Fruit fly (Drosophila melanogaster) whole organism, embryonic: ENCODE data around the gene nonC.

Experiments used
- Adf1 ChIP-seq: fragments of 200-800 bp; sonication (Bioruptor generic); IDR thresholded peaks from 2 replicates; pipeline ENCODE4 v1.3.6; 2022; ENCODE audit warnings: missing biosample characterization, missing genetic modification characterization
- Bgb ChIP-seq: fragments of 200-800 bp; sonication (Bioruptor generic); IDR thresholded peaks from 2 replicates; pipeline ENCODE4 v1.3.6; 2022; ENCODE audit warnings: missing biosample characterization, missing genetic modification characterization; ENCODE audit not compliant: partially characterized antibody
- C15 ChIP-seq: fragments of 200-800 bp; sonication (Bioruptor generic); IDR thresholded peaks from 3 replicates; pipeline ENCODE4 v1.3.6; 2022; ENCODE audit warnings: missing biosample characterization, missing genetic modification characterization
- CG1024 ChIP-seq: fragments of 200-800 bp; sonication (Bioruptor generic); IDR thresholded peaks from 2 replicates; pipeline ENCODE4 v1.3.6; 2022; ENCODE audit warnings: missing biosample characterization, missing genetic modification characterization
- CG10979 ChIP-seq: fragments of 200-800 bp; sonication (Bioruptor generic); optimal IDR thresholded peaks from 2 replicates; lab custom pipeline; 2018; ENCODE audit warnings: missing biosample characterization, mild to moderate bottlenecking, missing genetic modification characterization, moderate library complexity
- CG11398 ChIP-seq: fragments of 200-800 bp; sonication (Bioruptor generic); optimal IDR thresholded peaks from 2 replicates; lab custom pipeline; 2016; ENCODE audit warnings: missing biosample characterization, missing genetic modification characterization
- CG12155 ChIP-seq: fragments of 200-800 bp; sonication (Bioruptor generic); optimal IDR thresholded peaks from 3 replicates; lab custom pipeline; 2016; ENCODE audit warnings: missing biosample characterization, missing genetic modification characterization
- CG14014 ChIP-seq: fragments of 200-800 bp; sonication (Bioruptor generic); IDR thresholded peaks from 2 replicates; pipeline ENCODE4 v1.3.6; 2022; ENCODE audit warnings: missing biosample characterization, missing genetic modification characterization
- CG15011 ChIP-seq: fragments of 200-800 bp; sonication (Bioruptor generic); optimal IDR thresholded peaks from 3 replicates; lab custom pipeline; 2018; ENCODE audit warnings: missing biosample characterization, mild to moderate bottlenecking, missing genetic modification characterization
- CG1529 ChIP-seq: fragments of 200-800 bp; sonication (Bioruptor generic); optimal IDR thresholded peaks from 3 replicates; lab custom pipeline; 2018; ENCODE audit warnings: missing biosample characterization, missing genetic modification characterization
- CG1602 ChIP-seq: fragments of 200-800 bp; sonication (Bioruptor generic); optimal IDR thresholded peaks from 3 replicates; lab custom pipeline; 2016; ENCODE audit warnings: missing biosample characterization, missing genetic modification characterization
- CG17385 ChIP-seq: fragments of 200-800 bp; sonication (Bioruptor generic); optimal IDR thresholded peaks from 3 replicates; lab custom pipeline; 2018; ENCODE audit warnings: missing biosample characterization, mild to moderate bottlenecking, missing genetic modification characterization
- CG17912 ChIP-seq: fragments of 200-800 bp; sonication (Bioruptor generic); optimal IDR thresholded peaks from 2 replicates; lab custom pipeline; 2018; ENCODE audit warnings: missing biosample characterization, mild to moderate bottlenecking, missing genetic modification characterization
- CG31388 ChIP-seq: fragments of 200-800 bp; sonication (Bioruptor generic); optimal IDR thresholded peaks from 2 replicates; lab custom pipeline; 2016; ENCODE audit warnings: missing biosample characterization, missing genetic modification characterization
- CG34422 ChIP-seq: fragments of 200-800 bp; sonication (Bioruptor generic); IDR thresholded peaks from 3 replicates; pipeline ENCODE4 v1.3.6; 2022; ENCODE audit warnings: missing biosample characterization, missing genetic modification characterization
- CG4360 ChIP-seq: fragments of 200-800 bp; sonication (Bioruptor generic); IDR thresholded peaks from 2 replicates; pipeline ENCODE4 v1.3.6; 2022; ENCODE audit warnings: missing biosample characterization, missing genetic modification characterization
- CG5180 ChIP-seq: fragments of 200-800 bp; sonication (Bioruptor generic); optimal IDR thresholded peaks from 3 replicates; lab custom pipeline; 2017; ENCODE audit warnings: missing biosample characterization, missing genetic modification characterization, mild to moderate bottlenecking, moderate library complexity, missing genetic modification reagents
- CG8089 ChIP-seq: fragments of 200-800 bp; sonication (Bioruptor generic); optimal IDR thresholded peaks from 3 replicates; lab custom pipeline; 2016; ENCODE audit warnings: missing biosample characterization, missing genetic modification characterization
- CG8478 ChIP-seq: fragments of >200 bp; optimal IDR thresholded peaks from 2 replicates; lab custom pipeline; 2018
- CG9817 ChIP-seq: fragments of 200-800 bp; sonication (Bioruptor generic); optimal IDR thresholded peaks from 2 replicates; lab custom pipeline; 2018; ENCODE audit warnings: missing biosample characterization, mild to moderate bottlenecking, missing genetic modification characterization, moderate library complexity
- CkIIα-i1 ChIP-seq: fragments of 200-800 bp; sonication (Bioruptor generic); IDR thresholded peaks from 2 replicates; pipeline ENCODE4 v1.3.6; 2022; ENCODE audit warnings: missing biosample characterization, missing genetic modification characterization
- Drgx ChIP-seq: fragments of 200-800 bp; sonication (Bioruptor generic); IDR thresholded peaks from 2 replicates; pipeline ENCODE4 v1.3.6; 2022; ENCODE audit warnings: missing biosample characterization, missing genetic modification characterization
- ERR ChIP-seq: fragments of 200-800 bp; sonication (Bioruptor generic); optimal IDR thresholded peaks from 2 replicates; lab custom pipeline; 2016; ENCODE audit warnings: missing biosample characterization, missing genetic modification characterization
- Ets65A ChIP-seq: fragments of 200-800 bp; sonication (Bioruptor generic); peaks from one replicate; lab custom pipeline; 2016; ENCODE audit warnings: missing biosample characterization, missing genetic modification characterization
- Kr ChIP-seq: fragments of 200-800 bp; sonication (Bioruptor generic); optimal IDR thresholded peaks from 2 replicates; lab custom pipeline; 2017; ENCODE audit warnings: missing biosample characterization, mild to moderate bottlenecking, missing genetic modification characterization
- Med ChIP-seq: fragments of 200-800 bp; sonication (Bioruptor generic); peaks from one replicate; lab custom pipeline; 2016; ENCODE audit warnings: missing biosample characterization, missing genetic modification characterization, mild to moderate bottlenecking, inconsistent platforms, moderate library complexity
- Oaz ChIP-seq: fragments of 200-800 bp; sonication (Bioruptor generic); IDR thresholded peaks from 2 replicates; pipeline ENCODE4 v1.3.6; 2022; ENCODE audit warnings: missing biosample characterization, missing genetic modification characterization
- Opbp ChIP-seq: fragments of 200-800 bp; sonication (Bioruptor generic); IDR thresholded peaks from 3 replicates; pipeline ENCODE4 v1.3.6; 2022; ENCODE audit warnings: missing biosample characterization, missing genetic modification characterization; ENCODE audit not compliant: partially characterized antibody
- PHDP ChIP-seq: fragments of 200-800 bp; sonication (Bioruptor generic); optimal IDR thresholded peaks from 3 replicates; lab custom pipeline; 2018; ENCODE audit warnings: missing biosample characterization, mild to moderate bottlenecking, missing genetic modification characterization, moderate library complexity
- Ravus ChIP-seq: fragments of 200-800 bp; sonication (Bioruptor generic); IDR thresholded peaks from 2 replicates; pipeline ENCODE4 v1.3.6; 2022; ENCODE audit warnings: missing biosample characterization, missing genetic modification characterization
- Spps ChIP-seq: fragments of 200-800 bp; sonication (Bioruptor generic); optimal IDR thresholded peaks from 2 replicates; lab custom pipeline; 2018; ENCODE audit warnings: missing biosample characterization, mild to moderate bottlenecking, missing genetic modification characterization
- br ChIP-seq: fragments of >200 bp; optimal IDR thresholded peaks from 2 replicates; lab custom pipeline; 2017
- cad ChIP-seq: fragments of >200 bp; optimal IDR thresholded peaks from 2 replicates; lab custom pipeline; 2017; ENCODE audit warnings: missing biosample characterization, missing genetic modification characterization
- chm ChIP-seq: fragments of 200-800 bp; sonication (Bioruptor generic); IDR thresholded peaks from 2 replicates; pipeline ENCODE4 v1.3.6; 2022; ENCODE audit warnings: missing biosample characterization, missing genetic modification characterization
- corto ChIP-seq: fragments of 200-800 bp; sonication (Bioruptor generic); optimal IDR thresholded peaks from 2 replicates; lab custom pipeline; 2016; ENCODE audit warnings: missing biosample characterization, mild to moderate bottlenecking, missing genetic modification characterization, moderate library complexity
- crol ChIP-seq: fragments of 200-800 bp; sonication (Bioruptor generic); IDR thresholded peaks from 2 replicates; pipeline ENCODE4 v1.3.6; 2022; ENCODE audit warnings: missing biosample characterization, missing genetic modification characterization
- da ChIP-seq: fragments of 200-800 bp; sonication (Bioruptor generic); optimal IDR thresholded peaks from 2 replicates; lab custom pipeline; 2016; ENCODE audit warnings: missing biosample characterization, missing genetic modification characterization
- dpn ChIP-seq, 2 experiments: fragments of 200-800 bp; sonication (Bioruptor generic); optimal IDR thresholded peaks; 3 replicates each; lab custom pipeline; 2016; ENCODE audit warnings: missing biosample characterization in 2 of 2, missing genetic modification characterization in 2 of 2
- hbn ChIP-seq: fragments of 200-800 bp; sonication (Bioruptor generic); IDR thresholded peaks from 2 replicates; pipeline ENCODE4 v1.3.6; 2022; ENCODE audit warnings: missing biosample characterization, missing genetic modification characterization; ENCODE audit not compliant: partially characterized antibody
- kah ChIP-seq: fragments of 200-800 bp; sonication (Bioruptor generic); optimal IDR thresholded peaks from 2 replicates; lab custom pipeline; 2018; ENCODE audit warnings: missing biosample characterization, mild to moderate bottlenecking, missing genetic modification characterization
- kni ChIP-seq: fragments of 200-800 bp; sonication (Bioruptor generic); optimal IDR thresholded peaks from 3 replicates; lab custom pipeline; 2017; ENCODE audit warnings: mild to moderate bottlenecking, missing biosample characterization, missing genetic modification reagents, missing genetic modification characterization
- nom ChIP-seq: fragments of 200-800 bp; sonication (Bioruptor generic); optimal IDR thresholded peaks from 2 replicates; lab custom pipeline; 2017; ENCODE audit warnings: missing biosample characterization, missing genetic modification characterization, mild to moderate bottlenecking, moderate library complexity, missing genetic modification reagents
- oc ChIP-seq: fragments of 200-800 bp; sonication (Bioruptor generic); optimal IDR thresholded peaks from 2 replicates; lab custom pipeline; 2018; ENCODE audit warnings: missing biosample characterization, mild to moderate bottlenecking, missing genetic modification characterization, moderate library complexity
- pros ChIP-seq: fragments of 200-800 bp; sonication (Bioruptor generic); optimal IDR thresholded peaks from 3 replicates; lab custom pipeline; 2019; ENCODE audit warnings: missing biosample characterization, mild to moderate bottlenecking, missing genetic modification characterization, moderate library complexity
- stc ChIP-seq: fragments of 200-800 bp; sonication (Bioruptor generic); IDR thresholded peaks from 2 replicates; pipeline ENCODE4 v1.3.6; 2022; ENCODE audit warnings: missing biosample characterization, missing genetic modification characterization
- tup ChIP-seq: fragments of 200-800 bp; sonication (Bioruptor generic); optimal IDR thresholded peaks from 2 replicates; lab custom pipeline; 2016; ENCODE audit warnings: missing biosample characterization, mild to moderate bottlenecking, missing genetic modification characterization, moderate library complexity
- vnd ChIP-seq: fragments of 200-800 bp; sonication (Bioruptor generic); IDR thresholded peaks from 3 replicates; pipeline ENCODE4 v1.3.6; 2022; ENCODE audit warnings: missing biosample characterization, missing genetic modification characterization; ENCODE audit not compliant: partially characterized antibody
- yki ChIP-seq: fragments of >200 bp; optimal IDR thresholded peaks from 3 replicates; lab custom pipeline; 2018
- zen2 ChIP-seq: fragments of 200-800 bp; sonication (Bioruptor generic); IDR thresholded peaks from 3 replicates; pipeline ENCODE4 v1.3.6; 2022; ENCODE audit warnings: missing biosample characterization, missing genetic modification characterization; ENCODE audit not compliant: partially characterized antibody

nonC gene

dm6 chrX:6803880-6804484 is 20.3 kb upstream of the nonC start:
- TF ChIP-seq zen2 (GFP tag; lab: Robert Waterston, UW), result no peak
- peak; percentile 0 for TF ChIP-seq kah
- TF ChIP-seq CG1529, result no peak
- TF ChIP-seq CG17912, result no peak
- TF ChIP-seq da (GFP tag; lab: Kevin White, UChicago), result no peak
- peak; percentile 70 for TF ChIP-seq Ets65A (GFP tag; lab: Kevin White, UChicago)
- no peak for TF ChIP-seq CG11398 (GFP tag; lab: Kevin White, UChicago)
- peak; percentile 89 for TF ChIP-seq CG17385 (GFP tag; lab: Kevin White, UChicago)
- peak; percentile 1 for TF ChIP-seq kni
- TF ChIP-seq Ravus (GFP tag; lab: Robert Waterston, UW), result no peak
- TF ChIP-seq CG34422 (GFP tag; lab: Robert Waterston, UW), result peak; percentile 9; the same call in 1 of the 3 replicates
- TF ChIP-seq CG4360 (GFP tag; lab: Robert Waterston, UW), result peak; percentile 73
- peak; percentile 48 for TF ChIP-seq pros (GFP tag; lab: Kevin White, UChicago)
- TF ChIP-seq Drgx (GFP tag; lab: Robert Waterston, UW), result peak; percentile 15; the same call in 1 of the 2 replicates
- TF ChIP-seq crol, result peak; percentile 41; the same call in 1 of the 2 replicates
- no peak for TF ChIP-seq oc
- peak; percentile 47 for TF ChIP-seq nom (GFP tag; lab: Kevin White, UChicago)

- TF ChIP-seq CG1602 (GFP tag; lab: Kevin White, UChicago) (peak; percentile 77), PHDP (tag; lab: Kevin White, UChicago) (peak; percentile 69), C15 (peak; percentile 24; the same call in 1 of the 3 replicates), CG8089 (GFP tag; lab: Kevin White, UChicago) (peak; percentile 14), CG5180 (GFP tag; lab: Kevin White, UChicago) (peak; percentile 39), tup (GFP tag; lab: Kevin White, UChicago) (peak; percentile 46), CG12155 (GFP tag; lab: Kevin White, UChicago) (peak; percentile 72), ERR (GFP tag; lab: Kevin White, UChicago) (no peak), CG31388 (GFP tag; lab: Kevin White, UChicago) (peak; percentile 31), stc (GFP tag; lab: Robert Waterston, UW) (peak; percentile 91), CG9817 (tag; lab: Kevin White, UChicago) (peak; percentile 58), Oaz (GFP tag; lab: Robert Waterston, UW) (no peak), Bgb (GFP tag; lab: Robert Waterston, UW) (no peak), Kr (GFP tag; lab: Kevin White, UChicago) (no peak), CG8478 (peak; percentile 7), yki (peak; percentile 34), Adf1 (GFP tag; lab: Robert Waterston, UW) (peak; percentile 46; the same call in 1 of the 2 replicates), vnd (GFP tag; lab: Robert Waterston, UW) (no peak), cad (GFP tag; lab: Kevin White, UChicago) (no peak), dpn (GFP tag; optimal IDR thresholded peaks at IDR 0.05; lab: Kevin White, UChicago) (peak; percentile 48 to 81), CG10979 (tag; lab: Kevin White, UChicago) (peak; percentile 68), Med (peak; percentile 96), br (no peak), CkIIα-i1 (no peak), hbn (no peak), CG15011 (no peak), Opbp (GFP tag; lab: Robert Waterston, UW) (no peak), Spps (tag; lab: Kevin White, UChicago) (peak; percentile 6), chm (peak; percentile 90), CG1024 (GFP tag; lab: Robert Waterston, UW) (peak; percentile 83), corto (peak; percentile 93), CG14014 (GFP tag; lab: Robert Waterston, UW) (peak; percentile 83)
These were observed 19.6 kb upstream of the nonC start for dm6 chrX:6804485-6805295.
